Worm (Caenorhabditis elegans) whole organism, L4 larva: ENCODE results near the gene nas-39.

Source experiments
- ZK546.5 ChIP-seq, 2 experiments: sonication (generic microtip); optimal IDR thresholded peaks; 2 replicates each; lab custom pipeline; 2017; ENCODE audit warnings: missing biosample characterization in 2 of 2, missing genetic modification characterization in 2 of 2
- ama-1 ChIP-seq: fragments of 150-350 bp; optimal IDR thresholded peaks from 2 replicates; lab custom pipeline; 2014; ENCODE audit warnings: inconsistent platforms, mixed read lengths
- arid-1 ChIP-seq: fragments of 200-800 bp; sonication (Bioruptor generic); conservative IDR thresholded peaks from 2 replicates; pipeline ENCODE4 v1.3.6; 2022; ENCODE audit warnings: missing genetic modification reagents, missing genetic modification characterization, missing compliant biosample characterization
- ceh-82 ChIP-seq: sonication (generic microtip); optimal IDR thresholded peaks from 2 replicates; lab custom pipeline; 2017; ENCODE audit warnings: missing biosample characterization, missing genetic modification characterization
- ces-1 ChIP-seq: fragments of 150-350 bp; sonication (generic microtip); optimal IDR thresholded peaks from 4 replicates; lab custom pipeline; 2014; ENCODE audit warnings: missing biosample characterization, missing genetic modification reagents, missing genetic modification characterization
- egl-27 ChIP-seq: sonication (generic microtip); optimal IDR thresholded peaks from 3 replicates; lab custom pipeline; 2017; ENCODE audit warnings: missing biosample characterization, missing genetic modification reagents, missing genetic modification characterization
- hlh-30 ChIP-seq: sonication (generic microtip); optimal IDR thresholded peaks from 2 replicates; lab custom pipeline; 2017; ENCODE audit warnings: antibody characterized with exemption, mild to moderate bottlenecking, missing genetic modification characterization, missing compliant biosample characterization; ENCODE audit not compliant: insufficient read depth
- lin-13 ChIP-seq: fragments of 150-350 bp; optimal IDR thresholded peaks from 2 replicates; lab custom pipeline; 2014; ENCODE audit warnings: missing biosample characterization, missing genetic modification reagents, missing genetic modification characterization
- nhr-11 ChIP-seq: fragments of 150-350 bp; optimal IDR thresholded peaks from 2 replicates; lab custom pipeline; 2014; ENCODE audit warnings: missing biosample characterization, missing genetic modification characterization
- pha-4 ChIP-seq, 2 experiments: fragments of 150-350 bp in 1 of 2; fragments of 200-800 bp in 1 of 2; sonication (Bioruptor generic) in 1 of 2; IDR thresholded peaks in 1 of 2; optimal IDR thresholded peaks in 1 of 2; 2 replicates each; pipeline versions ENCODE4 v1.3.6 to Lab custom; 2014 to 2022; ENCODE audit warnings: missing genetic modification characterization in 2 of 2, missing genetic modification reagents in 2 of 2, missing biosample characterization in 1 of 2, missing compliant biosample characterization in 1 of 2
- skn-1 ChIP-seq: fragments of 150-350 bp; optimal IDR thresholded peaks from 2 replicates; lab custom pipeline; 2014; ENCODE audit warnings: missing biosample characterization, missing genetic modification characterization
- snpc-4 ChIP-seq: fragments of 150-350 bp; optimal IDR thresholded peaks from 2 replicates; lab custom pipeline; 2014; ENCODE audit warnings: missing biosample characterization, missing genetic modification characterization
- unc-39 ChIP-seq: sonication (generic microtip); optimal IDR thresholded peaks from 2 replicates; lab custom pipeline; 2017; ENCODE audit warnings: missing biosample characterization, missing genetic modification characterization
- unc-62 ChIP-seq, 3 experiments: fragments of 150-350 bp in 1 of 3; sonication (generic microtip); optimal IDR thresholded peaks in 2 of 3; peaks in 1 of 3; 1 replicate in 1 of 3; 2 replicates in 2 of 3; lab custom pipeline; 2014 to 2017; ENCODE audit warnings: missing biosample characterization in 3 of 3, missing genetic modification characterization in 3 of 3, missing genetic modification reagents in 3 of 3, missing genotype in 1 of 3

DNA sequence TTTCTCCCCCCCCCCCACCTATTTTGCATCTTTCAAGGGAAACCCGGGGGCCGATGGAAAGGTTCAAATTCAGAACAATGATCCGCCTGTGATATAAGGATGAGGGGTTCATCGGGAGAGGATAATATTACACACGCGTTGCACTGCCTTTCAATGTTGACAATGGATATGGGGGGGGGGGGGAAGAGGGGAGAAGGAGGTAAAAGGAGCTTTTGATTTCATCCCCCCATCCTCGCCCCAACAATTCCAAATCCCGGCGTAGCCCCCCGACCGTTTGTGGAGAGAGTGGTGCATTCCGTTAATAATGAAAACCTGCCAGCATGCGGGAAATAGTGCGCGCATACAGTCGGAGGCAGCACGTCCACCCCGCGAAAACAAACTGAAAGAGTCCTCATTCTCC, 9.6 kb upstream of the nas-39 start:
- TF ChIP-seq skn-1 (tag; lab: Kevin White, UChicago) (no peak), unc-62 (GFP tag; optimal IDR thresholded peaks at IDR 0.05 in 1 of 2; lab: Kevin White, UChicago) (no peak), unc-62 (tag; optimal IDR thresholded peaks at IDR 0.05; lab: Kevin White, UChicago) (no peak), ama-1 (no peak), ceh-82 (tag; lab: Kevin White, UChicago) (no peak), nhr-11 (tag; lab: Kevin White, UChicago) (no peak), pha-4 (GFP tag; IDR thresholded peaks at IDR 0.05; lab: Robert Waterston, UW) (no peak), pha-4 (tag; optimal IDR thresholded peaks at IDR 0.05; lab: Kevin White, UChicago) (no peak), ZK546.5 (tag; optimal IDR thresholded peaks at IDR 0.05; lab: Kevin White, UChicago) (no peak), ces-1 (GFP tag; lab: Kevin White, UChicago) (no peak), snpc-4 (no peak), unc-39 (tag; lab: Kevin White, UChicago) (no peak), arid-1 (no peak), hlh-30 (tag; lab: Kevin White, UChicago) (no peak), egl-27 (no peak), lin-13 (GFP tag; lab: Kevin White, UChicago) (no peak)
